Worm (Caenorhabditis elegans): Measurements from ENCODE around the gene srg-15.

ce11 chrII:8684824-8685223, 25.4 kb downstream of the srg-15 start, which contains the start of gene hgap-2:
- no peak for TF ChIP-seq tbx-11 (GFP tag; IDR thresholded peaks at IDR 0.05)
- no peak for TF ChIP-seq pes-1 (GFP tag; IDR thresholded peaks at IDR 0.05)
- no peak for TF ChIP-seq hmg-4 (GFP tag; optimal IDR thresholded peaks at IDR 0.05)
- TF ChIP-seq aly-1 (tag; optimal IDR thresholded peaks at IDR 0.05): no peak
- TF ChIP-seq tra-4 (tag; optimal IDR thresholded peaks at IDR 0.05): no peak
- TF ChIP-seq ama-1 (optimal IDR thresholded peaks at IDR 0.05): no peak
- TF ChIP-seq tbx-37 (GFP tag; conservative IDR thresholded peaks at IDR 0.05): no peak
- no peak for TF ChIP-seq F13C5.2 (tag; optimal IDR thresholded peaks at IDR 0.05)
- TF ChIP-seq ets-7 (tag; optimal IDR thresholded peaks at IDR 0.05): no peak
- no peak for TF ChIP-seq flt-1 (GFP tag; IDR thresholded peaks at IDR 0.05)
